Worm (Caenorhabditis elegans): Measurements from ENCODE around the gene Y46G5A.28.

ce11 chrII:12840057-12840456 is 10.2 kb upstream of the Y46G5A.28 start, which contains the start of gene lgc-35:
- no peak for TF ChIP-seq elt-1 (tag; optimal IDR thresholded peaks at IDR 0.05)
- TF ChIP-seq tbx-2 (tag; optimal IDR thresholded peaks at IDR 0.05): no peak
- TF ChIP-seq ceh-82 (tag; optimal IDR thresholded peaks at IDR 0.05): no peak
- no peak for TF ChIP-seq pqm-1 (tag; optimal IDR thresholded peaks at IDR 0.05)
- no peak for TF ChIP-seq daf-12 (tag; optimal IDR thresholded peaks at IDR 0.05)
- no peak for TF ChIP-seq lin-15B (tag; optimal IDR thresholded peaks at IDR 0.05)
- no peak for TF ChIP-seq egl-27 (tag; optimal IDR thresholded peaks at IDR 0.05)
- no peak for TF ChIP-seq pha-4 (tag; optimal IDR thresholded peaks at IDR 0.05)
- TF ChIP-seq ceh-16 (tag; optimal IDR thresholded peaks at IDR 0.05): no peak
- no peak for TF ChIP-seq elt-2 (tag; optimal IDR thresholded peaks at IDR 0.05)

Measured in whole organism, L3 larva.